Worm (Caenorhabditis elegans) whole organism, midembryonic: ENCODE results near the gene rpl-37.

Experiments used
- cog-1 ChIP-seq: sonication (generic microtip); optimal IDR thresholded peaks from 2 replicates; lab custom pipeline; 2016; ENCODE audit warnings: missing genetic modification characterization, missing compliant biosample characterization
- flt-1 ChIP-seq: fragments of 200-800 bp; sonication (Bioruptor generic); IDR thresholded peaks from 2 replicates; pipeline ENCODE4 v1.3.6; 2022; ENCODE audit warnings: missing genetic modification characterization, missing compliant biosample characterization
- klf-2 ChIP-seq: fragments of 200-800 bp; sonication (Bioruptor generic); conservative IDR thresholded peaks from 2 replicates; pipeline ENCODE4 v1.3.6; 2022; ENCODE audit warnings: missing genetic modification reagents, missing genetic modification characterization, missing compliant biosample characterization
- med-1 ChIP-seq: sonication (generic microtip); optimal IDR thresholded peaks from 2 replicates; lab custom pipeline; 2017; ENCODE audit warnings: missing genetic modification characterization, mild to moderate bottlenecking, missing compliant biosample characterization, antibody characterized with exemption, missing genetic modification reagents; ENCODE audit not compliant: insufficient read depth
- ref-1 ChIP-seq: fragments of 200-800 bp; sonication (Bioruptor generic); conservative IDR thresholded peaks from 2 replicates; pipeline ENCODE4 v1.3.6; 2022; ENCODE audit warnings: missing genetic modification reagents, missing genetic modification characterization, missing compliant biosample characterization
- ztf-23 ChIP-seq: fragments of 200-800 bp; sonication (Bioruptor generic); IDR thresholded peaks from 2 replicates; pipeline ENCODE4 v1.3.6; 2022; ENCODE audit warnings: missing genetic modification reagents, missing genetic modification characterization, missing compliant biosample characterization
- ztf-29 ChIP-seq: fragments of 200-800 bp; sonication (Bioruptor generic); IDR thresholded peaks from 2 replicates; pipeline ENCODE4 v1.3.6; 2022; ENCODE audit warnings: missing genetic modification reagents, missing genetic modification characterization, missing compliant biosample characterization

ce11 chrIII:3541539-3541938 lies 13.1 kb downstream of the rpl-37 start, which contains the start of gene ben-1:
- no peak for TF ChIP-seq med-1 (GFP tag; lab: Kevin White, UChicago)
- TF ChIP-seq ref-1 (GFP tag; lab: Robert Waterston, UW): no peak
- no peak for TF ChIP-seq ztf-23 (GFP tag; lab: Robert Waterston, UW)
- no peak for TF ChIP-seq flt-1 (GFP tag; lab: Robert Waterston, UW)
- TF ChIP-seq ztf-29 (GFP tag; lab: Robert Waterston, UW): no peak
- TF ChIP-seq klf-2 (GFP tag; lab: Robert Waterston, UW): no peak
- no peak for TF ChIP-seq cog-1 (tag; lab: Kevin White, UChicago)
